Fruit fly (Drosophila melanogaster) whole organism, pupa: ENCODE results near the gene wam.

Experiments
- CG10348 ChIP-seq: fragments of 200-800 bp; sonication (Bioruptor generic); IDR thresholded peaks from 2 replicates; pipeline ENCODE4 v1.3.6; 2022; ENCODE audit warnings: missing biosample characterization, missing genetic modification characterization
- CG15710 ChIP-seq: fragments of 200-800 bp; sonication (Bioruptor generic); optimal IDR thresholded peaks from 2 replicates; lab custom pipeline; 2018; ENCODE audit warnings: missing biosample characterization, mild to moderate bottlenecking, missing genetic modification characterization, moderate library complexity
- CG8159 ChIP-seq: fragments of 200-800 bp; sonication (Bioruptor generic); optimal IDR thresholded peaks from 3 replicates; lab custom pipeline; 2018; ENCODE audit warnings: missing biosample characterization, mild to moderate bottlenecking, missing genetic modification characterization, moderate library complexity
- rn ChIP-seq: fragments of 200-800 bp; sonication (Bioruptor generic); IDR thresholded peaks from 2 replicates; pipeline ENCODE4 v1.3.6; 2022; ENCODE audit warnings: missing biosample characterization, missing genetic modification characterization

DNA sequence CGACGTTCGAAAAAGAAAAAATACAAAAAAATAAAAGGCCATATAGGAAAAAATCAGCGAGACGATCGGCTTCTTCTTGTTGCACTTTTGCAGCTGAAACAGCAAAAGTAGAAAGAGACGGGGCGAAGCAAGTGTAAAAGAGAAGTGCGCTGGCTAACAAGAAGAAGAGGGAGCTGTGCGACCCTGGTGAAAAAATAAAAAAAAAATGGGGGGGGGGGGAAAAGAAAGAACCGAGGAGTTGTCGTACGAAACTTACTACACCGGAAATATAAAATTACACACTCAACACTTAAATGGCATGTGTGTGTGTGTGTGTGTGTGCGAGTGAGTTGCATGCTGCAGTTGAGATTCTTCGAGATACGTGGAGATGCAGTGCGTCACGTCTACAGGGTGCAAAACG lies 31.1 kb upstream of the wam start:
- TF ChIP-seq rn (GFP tag; lab: Robert Waterston, UW): no peak
- TF ChIP-seq CG10348 (GFP tag; lab: Robert Waterston, UW): no peak
- TF ChIP-seq CG8159 (tag; lab: Kevin White, UChicago): peak; percentile 31
- TF ChIP-seq CG15710: peak; percentile 35
